Fruit fly (Drosophila melanogaster) whole organism, wandering third instar larva: ENCODE data around the gene CG42828.

ENCODE experiments used
- Abd-B ChIP-seq: fragments of >200 bp; optimal IDR thresholded peaks from 2 replicates; lab custom pipeline; 2017; ENCODE audit warnings: missing biosample characterization, missing genetic modification characterization
- CG32264 ChIP-seq: fragments of 200-800 bp; sonication (Bioruptor generic); optimal IDR thresholded peaks from 2 replicates; lab custom pipeline; 2016; ENCODE audit warnings: missing biosample characterization, missing genetic modification characterization
- CG9705 ChIP-seq: fragments of 200-800 bp; sonication (Bioruptor generic); optimal IDR thresholded peaks from 2 replicates; lab custom pipeline; 2018; ENCODE audit warnings: missing biosample characterization, mild to moderate bottlenecking, missing genetic modification characterization
- CrebA ChIP-seq: fragments of 200-800 bp; sonication (Bioruptor generic); optimal IDR thresholded peaks from 2 replicates; lab custom pipeline; 2016; ENCODE audit warnings: missing biosample characterization, mild to moderate bottlenecking, missing genetic modification characterization, borderline replicate concordance
- Dfd ChIP-seq: fragments of >200 bp; optimal IDR thresholded peaks from 2 replicates; lab custom pipeline; 2017; ENCODE audit warnings: missing biosample characterization, missing genetic modification characterization
- Dif ChIP-seq: fragments of 200-275, 200-300 bp; sonication (Bioruptor generic); optimal IDR thresholded peaks from 2 replicates; lab custom pipeline; 2018; ENCODE audit warnings: missing biosample characterization, missing genetic modification characterization; ENCODE audit not compliant: partially characterized antibody
- GATAd ChIP-seq: sonication (Bioruptor generic); optimal IDR thresholded peaks from 2 replicates; lab custom pipeline; 2016; ENCODE audit warnings: missing biosample characterization, missing genetic modification characterization
- HLH106 ChIP-seq: fragments of 200-800 bp; optimal IDR thresholded peaks from 3 replicates; lab custom pipeline; 2019; ENCODE audit warnings: missing biosample characterization, mild to moderate bottlenecking, missing genetic modification characterization, moderate library complexity
- Hnf4 ChIP-seq: fragments of 200-800 bp; sonication (Bioruptor generic); optimal IDR thresholded peaks from 2 replicates; lab custom pipeline; 2016; ENCODE audit warnings: missing biosample characterization, mild to moderate bottlenecking, missing genetic modification characterization
- Hr78 ChIP-seq: fragments of >200 bp; optimal IDR thresholded peaks from 2 replicates; lab custom pipeline; 2017; ENCODE audit warnings: missing biosample characterization, missing genetic modification characterization
- Jra ChIP-seq: sonication (Bioruptor generic); optimal IDR thresholded peaks from 2 replicates; lab custom pipeline; 2016; ENCODE audit warnings: missing biosample characterization, missing genetic modification characterization
- Mio ChIP-seq: sonication (Bioruptor generic); optimal IDR thresholded peaks from 2 replicates; lab custom pipeline; 2016; ENCODE audit warnings: missing biosample characterization, missing genetic modification characterization
- Myc ChIP-seq: fragments of >200 bp; optimal IDR thresholded peaks from 2 replicates; lab custom pipeline; 2017
- N ChIP-seq: fragments of >200 bp; optimal IDR thresholded peaks from 2 replicates; lab custom pipeline; 2018; ENCODE audit warnings: missing biosample characterization, missing external identifiers, missing genetic modification characterization
- OdsH ChIP-seq: fragments of 200-800 bp; sonication (Bioruptor generic); optimal IDR thresholded peaks from 2 replicates; lab custom pipeline; 2016; ENCODE audit warnings: missing biosample characterization, mild to moderate bottlenecking, missing genetic modification characterization
- Rel ChIP-seq, 2 experiments: fragments of 200-800 bp; sonication (Bioruptor generic) in 1 of 2; optimal IDR thresholded peaks; 2 replicates in 1 of 2; 3 replicates in 1 of 2; lab custom pipeline; 2016 to 2019; ENCODE audit warnings: mild to moderate bottlenecking in 2 of 2, missing biosample characterization in 2 of 2, missing genetic modification characterization in 2 of 2, moderate library complexity in 1 of 2
- Sp1 ChIP-seq: fragments of 200-800 bp; sonication (Bioruptor generic); optimal IDR thresholded peaks from 3 replicates; lab custom pipeline; 2019; ENCODE audit warnings: missing biosample characterization, mild to moderate bottlenecking, missing genetic modification characterization, moderate library complexity
- Vsx2 ChIP-seq: fragments of 200-300, 225-300 bp; sonication (Bioruptor generic); optimal IDR thresholded peaks from 2 replicates; lab custom pipeline; 2018; ENCODE audit warnings: missing biosample characterization, missing genetic modification characterization; ENCODE audit not compliant: partially characterized antibody
- br ChIP-seq: fragments of 200-800 bp; sonication (Bioruptor generic); optimal IDR thresholded peaks from 2 replicates; lab custom pipeline; 2016; ENCODE audit warnings: missing biosample characterization, missing genetic modification characterization
- brk ChIP-seq: fragments of 200-800 bp; sonication (Bioruptor generic); optimal IDR thresholded peaks from 2 replicates; lab custom pipeline; 2016; ENCODE audit warnings: missing biosample characterization, mild to moderate bottlenecking, missing genetic modification characterization
- dl ChIP-seq, 2 experiments: fragments of 175-275, 200-275 bp in 1 of 2; fragments of 200-275 bp in 1 of 2; sonication (Bioruptor generic); optimal IDR thresholded peaks; lab custom pipeline; 2018; ENCODE audit warnings: mild to moderate bottlenecking in 2 of 2, missing biosample characterization in 2 of 2, missing genetic modification characterization in 2 of 2, moderate library complexity in 2 of 2; ENCODE audit not compliant: partially characterized antibody in 2 of 2, insufficient read depth in 1 of 2
- dmrt93B ChIP-seq: fragments of 200-800 bp; sonication (Bioruptor generic); optimal IDR thresholded peaks from 2 replicates; lab custom pipeline; 2018; ENCODE audit warnings: missing biosample characterization, mild to moderate bottlenecking, missing genetic modification characterization
- dsf ChIP-seq: sonication (Bioruptor generic); optimal IDR thresholded peaks from 2 replicates; lab custom pipeline; 2016; ENCODE audit warnings: missing biosample characterization, missing genetic modification characterization, borderline replicate concordance
- ey ChIP-seq: fragments of 200-800 bp; sonication (Bioruptor generic); optimal IDR thresholded peaks from 2 replicates; lab custom pipeline; 2016; ENCODE audit warnings: missing biosample characterization, missing genetic modification characterization
- foxo ChIP-seq, 2 experiments: fragments of 200-800 bp; sonication (Bioruptor generic); optimal IDR thresholded peaks; 2 replicates in 1 of 2; 3 replicates in 1 of 2; lab custom pipeline; 2016 to 2017; ENCODE audit warnings: missing biosample characterization in 2 of 2, missing genetic modification characterization in 2 of 2
- fru ChIP-seq: fragments of 200-800 bp; sonication (Bioruptor generic); optimal IDR thresholded peaks from 3 replicates; lab custom pipeline; 2016; ENCODE audit warnings: missing biosample characterization, mild to moderate bottlenecking, missing genetic modification characterization
- h ChIP-seq: fragments of 200-800 bp; sonication (Bioruptor generic); optimal IDR thresholded peaks from 3 replicates; lab custom pipeline; 2016; ENCODE audit warnings: missing biosample characterization, mild to moderate bottlenecking, missing genetic modification characterization
- jim ChIP-seq: fragments of 175-275, 200-325 bp; sonication (Bioruptor generic); optimal IDR thresholded peaks from 2 replicates; lab custom pipeline; 2016; ENCODE audit warnings: missing biosample characterization, mild to moderate bottlenecking, missing genetic modification characterization
- lola ChIP-seq: fragments of >200 bp; optimal IDR thresholded peaks from 2 replicates; lab custom pipeline; 2017; ENCODE audit warnings: missing biosample characterization, missing genetic modification characterization
- pan ChIP-seq: fragments of >200 bp; optimal IDR thresholded peaks from 2 replicates; lab custom pipeline; 2017
- psq ChIP-seq: fragments of 200-800 bp; sonication (Bioruptor generic); optimal IDR thresholded peaks from 3 replicates; lab custom pipeline; 2017; ENCODE audit warnings: missing biosample characterization, mild to moderate bottlenecking, missing genetic modification characterization, moderate library complexity
- rgr ChIP-seq: fragments of 200-800 bp; sonication (Bioruptor generic); optimal IDR thresholded peaks from 3 replicates; lab custom pipeline; 2016; ENCODE audit warnings: missing biosample characterization, mild to moderate bottlenecking, missing genetic modification characterization
- sage ChIP-seq: fragments of 200-800 bp; sonication (Bioruptor generic); optimal IDR thresholded peaks from 2 replicates; lab custom pipeline; 2016; ENCODE audit warnings: missing biosample characterization, mild to moderate bottlenecking, missing genetic modification characterization
- sv ChIP-seq: fragments of 200-800 bp; sonication (Bioruptor generic); optimal IDR thresholded peaks from 3 replicates; lab custom pipeline; 2016; ENCODE audit warnings: missing biosample characterization, missing genetic modification characterization
- tai ChIP-seq: sonication (Bioruptor generic); optimal IDR thresholded peaks from 2 replicates; lab custom pipeline; 2016; ENCODE audit warnings: missing biosample characterization, missing genetic modification characterization
- woc ChIP-seq: sonication (Bioruptor generic); optimal IDR thresholded peaks from 2 replicates; lab custom pipeline; 2016; ENCODE audit warnings: missing biosample characterization, mild to moderate bottlenecking, missing genetic modification characterization

CG42828 gene

DNA sequence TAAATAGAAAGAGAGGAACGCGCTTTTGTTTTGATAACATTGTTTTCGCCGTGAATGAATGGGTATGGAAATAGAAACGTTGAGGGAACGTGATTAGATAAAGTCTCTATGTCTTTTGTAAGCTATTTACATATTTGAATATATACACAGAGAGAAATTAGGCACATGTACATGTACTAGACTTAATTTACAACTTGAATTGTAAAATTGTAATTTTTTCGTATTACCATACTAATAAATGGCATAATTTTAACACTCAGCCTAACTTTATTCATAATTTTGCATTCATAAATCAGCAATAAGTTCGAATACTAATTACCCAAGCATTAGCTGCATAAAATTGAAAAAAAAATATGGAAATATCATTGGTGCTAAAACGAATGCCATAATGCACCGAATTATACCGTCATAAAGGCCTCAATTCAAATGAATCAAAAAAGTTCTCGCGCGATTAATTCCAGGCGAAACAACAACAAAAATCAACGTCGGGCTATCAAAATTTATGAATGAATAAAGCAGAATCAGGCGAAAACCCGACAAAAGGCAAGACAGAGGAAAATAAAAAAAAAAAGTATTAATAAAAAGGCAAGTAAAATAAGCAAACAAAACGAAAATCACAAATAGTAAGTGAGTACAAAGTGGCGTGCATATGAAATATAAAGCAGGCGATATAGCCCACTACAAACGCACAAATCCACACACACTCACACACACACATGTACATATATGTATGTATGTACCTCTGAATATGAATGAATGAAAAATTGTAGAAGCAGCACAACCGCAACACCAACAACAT, 40.8 kb upstream of the CG42828 start:
- TF ChIP-seq rgr (GFP tag; lab: Kevin White, UChicago) = peak; percentile 50
- no peak for TF ChIP-seq Dif (GFP tag; lab: Kevin White, UChicago)
- TF ChIP-seq dmrt93B = peak; percentile 10
- TF ChIP-seq Rel (GFP tag; optimal IDR thresholded peaks at IDR 0.05; lab: Kevin White, UChicago) = no peak
- TF ChIP-seq Rel (tag; optimal IDR thresholded peaks at IDR 0.05; lab: Kevin White, UChicago) = peak; percentile 15
- TF ChIP-seq CrebA (GFP tag; lab: Kevin White, UChicago) = peak; percentile 39
- TF ChIP-seq N (GFP tag; lab: Kevin White, UChicago) = no peak
- no peak for TF ChIP-seq sage (GFP tag; lab: Kevin White, UChicago)
- TF ChIP-seq psq (GFP tag; lab: Kevin White, UChicago) = no peak
- peak; percentile 33 for TF ChIP-seq HLH106
- TF ChIP-seq foxo (GFP tag; optimal IDR thresholded peaks at IDR 0.05; lab: Kevin White, UChicago) = peak in 1 of 2 experiments; percentile 12
- TF ChIP-seq h (GFP tag; lab: Kevin White, UChicago) = peak; percentile 55
- TF ChIP-seq ey (GFP tag; lab: Kevin White, UChicago) = peak; percentile 54
- peak; percentile 42 for TF ChIP-seq OdsH

DNA sequence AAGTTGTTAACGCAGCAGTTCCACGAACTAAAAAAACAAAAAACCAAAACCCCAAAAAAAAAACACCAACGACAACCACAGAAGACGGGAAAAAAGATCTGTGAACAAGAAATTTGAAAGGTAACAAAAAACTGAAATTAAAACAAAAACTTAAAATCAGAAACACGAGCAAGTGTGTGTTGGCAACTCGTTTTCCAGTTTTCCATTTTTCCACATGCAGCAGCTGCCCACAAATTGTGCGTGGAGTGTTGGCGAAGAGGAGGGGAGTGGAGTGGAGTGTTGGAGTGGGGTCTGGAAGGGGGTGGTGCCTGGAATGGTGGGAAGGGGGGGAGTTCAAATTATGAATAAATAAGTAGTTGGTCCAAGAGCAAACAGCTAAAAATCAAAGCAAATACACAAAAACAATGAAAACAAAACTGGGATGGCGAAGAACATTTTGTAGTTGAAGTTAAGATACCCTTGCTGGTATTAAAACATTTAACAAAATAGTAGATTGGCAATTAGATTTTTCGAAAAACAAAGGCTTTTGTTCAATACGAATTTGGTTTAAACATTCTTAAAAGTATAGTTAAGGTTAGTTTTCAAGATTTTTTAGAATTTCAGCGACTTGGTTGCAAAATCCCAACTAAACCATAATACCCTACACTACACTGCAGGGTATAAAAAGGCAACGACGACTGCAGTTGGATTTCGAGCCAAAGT, 40.0 kb upstream of the CG42828 start:
- TF ChIP-seq foxo (GFP tag; optimal IDR thresholded peaks at IDR 0.05; lab: Kevin White, UChicago) (peak in 1 of 2 experiments; percentile 68), Dfd (GFP tag; lab: Kevin White, UChicago) (peak; percentile 36), ey (GFP tag; lab: Kevin White, UChicago) (peak; percentile 52), woc (GFP tag; lab: Kevin White, UChicago) (peak; percentile 89), br (no peak), Hr78 (GFP tag; lab: Kevin White, UChicago) (no peak), Myc (no peak), tai (GFP tag; lab: Kevin White, UChicago) (peak; percentile 46), CG32264 (GFP tag; lab: Kevin White, UChicago) (peak; percentile 33), h (GFP tag; lab: Kevin White, UChicago) (peak; percentile 66), Jra (GFP tag; lab: Kevin White, UChicago) (no peak), Dif (GFP tag; lab: Kevin White, UChicago) (no peak), rgr (GFP tag; lab: Kevin White, UChicago) (peak; percentile 58), dmrt93B (peak; percentile 27), fru (peak; percentile 59), sv (GFP tag; lab: Kevin White, UChicago) (no peak), Hnf4 (GFP tag; lab: Kevin White, UChicago) (peak; percentile 45), Sp1 (GFP tag; lab: Kevin White, UChicago) (no peak), dsf (GFP tag; lab: Kevin White, UChicago) (no peak), Mio (GFP tag; lab: Kevin White, UChicago) (no peak), HLH106 (peak; percentile 59), GATAd (no peak), psq (GFP tag; lab: Kevin White, UChicago) (no peak), CG9705 (GFP tag; lab: Kevin White, UChicago) (no peak), CrebA (GFP tag; lab: Kevin White, UChicago) (no peak), sage (GFP tag; lab: Kevin White, UChicago) (no peak), OdsH (peak; percentile 65), pan (lab: Kevin White, UChicago) (peak; percentile 24), jim (GFP tag; lab: Kevin White, UChicago) (no peak), Vsx2 (GFP tag; lab: Kevin White, UChicago) (no peak)
- TF ChIP-seq, all 38 proteins: peak for 14

DNA sequence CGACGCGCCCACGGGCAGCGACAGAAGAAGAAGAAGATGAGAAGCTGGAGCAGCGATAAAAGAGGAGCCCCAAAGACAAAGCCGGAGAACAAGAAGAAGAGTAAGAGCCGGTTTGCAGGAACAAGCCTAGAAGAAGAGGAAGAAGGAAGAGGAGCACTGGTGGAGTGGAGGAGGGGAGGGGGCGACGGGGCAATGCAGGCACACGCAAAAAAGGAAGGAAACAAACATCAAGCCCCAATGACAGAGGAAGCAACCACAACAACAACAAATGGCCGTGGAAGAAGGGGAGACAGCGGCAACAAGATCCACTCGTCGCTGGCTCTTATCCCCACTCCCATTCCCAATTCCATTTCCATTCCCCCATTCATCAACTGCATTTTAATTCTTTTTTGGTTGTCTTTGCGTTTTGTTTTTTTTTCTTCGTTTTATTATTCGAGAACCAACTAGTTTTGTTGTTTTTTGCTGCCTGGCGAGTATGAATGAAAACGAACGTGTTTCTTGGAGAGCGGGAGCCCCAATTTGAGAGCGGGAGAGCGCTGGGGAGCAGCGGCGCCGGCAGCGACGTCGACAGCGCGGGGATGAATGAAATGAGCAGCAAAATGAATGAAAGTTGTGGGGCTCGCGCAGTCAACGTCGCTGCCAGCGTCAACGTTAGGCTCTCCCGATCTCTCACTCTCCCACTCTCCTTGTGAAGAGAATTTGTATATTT, 39.3 kb upstream of the CG42828 start:
- TF ChIP-seq Dif (GFP tag; lab: Kevin White, UChicago) (peak; percentile 77), Abd-B (no peak), jim (GFP tag; lab: Kevin White, UChicago) (peak; percentile 99), Hnf4 (GFP tag; lab: Kevin White, UChicago) (no peak), N (GFP tag; lab: Kevin White, UChicago) (no peak), sv (GFP tag; lab: Kevin White, UChicago) (no peak), CG32264 (GFP tag; lab: Kevin White, UChicago) (peak; percentile 24), psq (GFP tag; lab: Kevin White, UChicago) (peak; percentile 98), GATAd (no peak), fru (peak; percentile 40), lola (no peak), Rel (GFP tag; optimal IDR thresholded peaks at IDR 0.05; lab: Kevin White, UChicago) (peak; percentile 90), Rel (tag; optimal IDR thresholded peaks at IDR 0.05; lab: Kevin White, UChicago) (no peak), woc (GFP tag; lab: Kevin White, UChicago) (peak; percentile 73), CrebA (GFP tag; lab: Kevin White, UChicago) (peak; percentile 91), br (peak; percentile 3), Mio (GFP tag; lab: Kevin White, UChicago) (peak; percentile 16), foxo (GFP tag; optimal IDR thresholded peaks at IDR 0.05; lab: Kevin White, UChicago) (peak in 1 of 2 experiments; percentile 4), dl (GFP tag; optimal IDR thresholded peaks at IDR 0.05; lab: Kevin White, UChicago; ENCODE audit: insufficient read depth in 1 of 2, partially characterized antibody in 2 of 2) (peak; percentile 52 to 82), Sp1 (GFP tag; lab: Kevin White, UChicago) (peak; percentile 83), brk (GFP tag; lab: Kevin White, UChicago) (peak; percentile 23)
- TF ChIP-seq, all 38 proteins: peak for 14
